Fruit fly (Drosophila melanogaster) whole organism, prepupa: ENCODE results near the gene Vm26Ac.

Experiments
- CG15336 ChIP-seq: fragments of 200-800 bp; sonication (Bioruptor generic); IDR thresholded peaks from 2 replicates; pipeline ENCODE4 v1.3.6; 2022; ENCODE audit warnings: missing biosample characterization, missing genetic modification characterization
- CG4318 ChIP-seq: fragments of 200-800 bp; sonication (Bioruptor generic); optimal IDR thresholded peaks from 3 replicates; lab custom pipeline; 2017; ENCODE audit warnings: missing biosample characterization, mild to moderate bottlenecking, missing genetic modification characterization
- CG7368 ChIP-seq: fragments of 200-800 bp; sonication (Bioruptor generic); optimal IDR thresholded peaks from 3 replicates; lab custom pipeline; 2016; ENCODE audit warnings: missing biosample characterization, missing genetic modification characterization
- Lpt ChIP-seq: fragments of 200-800 bp; sonication (Bioruptor generic); optimal IDR thresholded peaks from 3 replicates; lab custom pipeline; 2016; ENCODE audit warnings: missing biosample characterization, missing genetic modification characterization
- Met ChIP-seq: fragments of 200-800 bp; sonication (Bioruptor generic); optimal IDR thresholded peaks from 3 replicates; lab custom pipeline; 2016; ENCODE audit warnings: missing biosample characterization, missing genetic modification characterization
- OdsH ChIP-seq: fragments of 200-800 bp; sonication (Bioruptor generic); optimal IDR thresholded peaks from 3 replicates; lab custom pipeline; 2016; ENCODE audit warnings: missing biosample characterization, missing genetic modification characterization
- Sox102F ChIP-seq: fragments of 200-800 bp; sonication (Bioruptor generic); optimal IDR thresholded peaks from 2 replicates; lab custom pipeline; 2016; ENCODE audit warnings: missing biosample characterization, mild to moderate bottlenecking, missing genetic modification characterization
- cyc ChIP-seq: fragments of 200-800 bp; sonication (Bioruptor generic); optimal IDR thresholded peaks from 3 replicates; lab custom pipeline; 2016; ENCODE audit warnings: missing biosample characterization, missing genetic modification characterization

DNA sequence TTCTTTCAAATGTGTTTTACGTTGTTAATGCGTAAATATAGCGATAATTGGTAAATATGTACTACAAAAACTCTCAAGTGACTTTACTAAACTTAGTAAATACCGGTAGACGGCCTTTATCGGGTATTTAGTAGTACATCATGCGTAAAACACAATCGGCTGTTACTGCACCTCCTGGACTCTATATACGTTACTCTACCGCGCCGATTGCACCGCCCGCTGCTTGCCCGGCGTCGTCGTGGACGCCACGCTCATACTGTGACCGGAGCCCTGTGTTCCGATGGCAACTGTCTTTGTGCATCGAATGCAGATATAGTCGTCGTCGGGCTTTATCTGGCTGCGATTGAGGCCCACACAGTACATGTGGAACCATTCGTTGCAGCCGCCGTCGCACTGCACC lies 32.0 kb upstream of the Vm26Ac start:
- TF ChIP-seq Met (GFP tag; lab: Kevin White, UChicago) (no peak), Sox102F (no peak), CG7368 (no peak), Lpt (no peak), cyc (GFP tag; lab: Kevin White, UChicago) (no peak), CG4318 (no peak), OdsH (no peak), CG15336 (GFP tag; lab: Robert Waterston, UW) (no peak)
